Fruit fly (Drosophila melanogaster): ENCODE data around the gene CG7988.

CG7988 gene

DNA sequence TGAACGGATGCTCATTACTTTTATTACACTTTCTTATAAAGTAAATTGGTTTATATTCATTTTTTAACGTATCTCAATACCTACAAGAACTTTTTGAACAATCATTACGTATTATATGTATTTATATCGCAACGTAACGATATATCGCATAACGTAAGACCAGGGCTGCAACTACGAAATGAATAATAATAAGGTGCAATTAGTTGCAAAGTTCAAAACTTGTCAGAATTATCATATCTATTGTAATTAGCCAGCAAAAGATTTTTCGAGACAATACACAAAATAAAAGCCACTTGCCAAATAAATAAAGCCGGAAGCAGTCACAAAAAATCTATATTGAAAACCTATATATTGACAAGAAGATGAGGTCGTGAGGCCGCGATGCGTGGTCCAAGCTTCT is 5.0 kb upstream of the CG7988 start (continued):
- no peak for TF ChIP-seq Trl (optimal IDR thresholded peaks at IDR 0.05)
- no peak for TF ChIP-seq Trl (GFP tag; optimal IDR thresholded peaks at IDR 0.05)
- TF ChIP-seq cad (GFP tag; optimal IDR thresholded peaks at IDR 0.05): no peak
- TF ChIP-seq CG9797 (GFP tag; optimal IDR thresholded peaks at IDR 0.05): no peak
- no peak for TF ChIP-seq CG7556 (GFP tag; optimal IDR thresholded peaks at IDR 0.05)
- TF ChIP-seq HHEX (GFP tag; optimal IDR thresholded peaks at IDR 0.05): no peak
- peak; percentile 87 for TF ChIP-seq CG6689 (GFP tag; IDR thresholded peaks at IDR 0.05)
- no peak for TF ChIP-seq Sry-β (GFP tag; optimal IDR thresholded peaks at IDR 0.05)
- TF ChIP-seq CG10979 (tag; optimal IDR thresholded peaks at IDR 0.05): no peak
- TF ChIP-seq CG4617 (GFP tag; optimal IDR thresholded peaks at IDR 0.05; ENCODE audit: borderline replicate concordance): no peak
- no peak for TF ChIP-seq CG7357 (GFP tag; IDR thresholded peaks at IDR 0.05)
- peak in 1 of 2 experiments; percentile 19 for TF ChIP-seq chif (GFP tag; optimal IDR thresholded peaks at IDR 0.05)
- TF ChIP-seq caup (GFP tag; optimal IDR thresholded peaks at IDR 0.05; ENCODE audit: severe bottlenecking): peak; percentile 2
- TF ChIP-seq D19A (tag; optimal IDR thresholded peaks at IDR 0.05): no peak
- no peak for TF ChIP-seq nau (GFP tag; optimal IDR thresholded peaks at IDR 0.05)
- TF ChIP-seq Camta (GFP tag; optimal IDR thresholded peaks at IDR 0.05): peak; percentile 28
- TF ChIP-seq ken (GFP tag; IDR thresholded peaks at IDR 0.05): no peak
- no peak for TF ChIP-seq Lpt (GFP tag; optimal IDR thresholded peaks at IDR 0.05)
- no peak for TF ChIP-seq slp2 (GFP tag; optimal IDR thresholded peaks at IDR 0.05)
- TF ChIP-seq tgo (GFP tag; IDR thresholded peaks at IDR 0.05): no peak
- no peak for TF ChIP-seq kay (GFP tag; optimal IDR thresholded peaks at IDR 0.05)
- TF ChIP-seq sim (GFP tag; IDR thresholded peaks at IDR 0.05): no peak
- peak; percentile 31 for TF ChIP-seq CG1603 (tag; optimal IDR thresholded peaks at IDR 0.05)
- TF ChIP-seq CG8765 (GFP tag; IDR thresholded peaks at IDR 0.05): no peak
- TF ChIP-seq bab2 (GFP tag; optimal IDR thresholded peaks at IDR 0.05): peak; percentile 38
- TF ChIP-seq CG10543 (GFP tag; optimal IDR thresholded peaks at IDR 0.05): no peak
- no peak for TF ChIP-seq CG5953 (GFP tag; IDR thresholded peaks at IDR 0.05)
- no peak for TF ChIP-seq Oli (tag; optimal IDR thresholded peaks at IDR 0.05)
- TF ChIP-seq nerfin-1 (tag; optimal IDR thresholded peaks at IDR 0.05): no peak
- TF ChIP-seq h (optimal IDR thresholded peaks at IDR 0.05): no peak
- no peak for TF ChIP-seq CG11085 (GFP tag; IDR thresholded peaks at IDR 0.05)
- TF ChIP-seq ab (GFP tag; optimal IDR thresholded peaks at IDR 0.05): no peak
- TF ChIP-seq YL-1 (GFP tag; optimal IDR thresholded peaks at IDR 0.05): no peak
- no peak for TF ChIP-seq CG6813 (GFP tag; optimal IDR thresholded peaks at IDR 0.05)
- no peak for TF ChIP-seq ac (GFP tag; optimal IDR thresholded peaks at IDR 0.05)
- TF ChIP-seq otp (GFP tag; IDR thresholded peaks at IDR 0.05): no peak
- TF ChIP-seq MBD-R2 (GFP tag; IDR thresholded peaks at IDR 0.05): peak; percentile 57
- TF ChIP-seq lov (optimal IDR thresholded peaks at IDR 0.05): no peak
- no peak for TF ChIP-seq lov (GFP tag; IDR thresholded peaks at IDR 0.05)
- TF ChIP-seq nerfin-2 (GFP tag; IDR thresholded peaks at IDR 0.05; ENCODE audit: partially characterized antibody): no peak
- TF ChIP-seq run (tag; optimal IDR thresholded peaks at IDR 0.05): no peak
- no peak for TF ChIP-seq Taf1 (GFP tag; IDR thresholded peaks at IDR 0.05)
- no peak for TF ChIP-seq so (GFP tag; IDR thresholded peaks at IDR 0.05)
- TF ChIP-seq CG15514 (GFP tag; optimal IDR thresholded peaks at IDR 0.05): peak; percentile 69
- no peak for TF ChIP-seq CG16779 (GFP tag; IDR thresholded peaks at IDR 0.05)
- no peak for TF ChIP-seq en (GFP tag; optimal IDR thresholded peaks at IDR 0.05)
- no peak for TF ChIP-seq zen (tag; optimal IDR thresholded peaks at IDR 0.05)
- no peak for TF ChIP-seq eve (GFP tag; optimal IDR thresholded peaks at IDR 0.05)
- TF ChIP-seq Scr (GFP tag; IDR thresholded peaks at IDR 0.05; ENCODE audit: partially characterized antibody): peak; percentile 79
- TF ChIP-seq CG11696 (GFP tag; IDR thresholded peaks at IDR 0.05): no peak
- no peak for TF ChIP-seq nom (GFP tag; optimal IDR thresholded peaks at IDR 0.05)
- TF ChIP-seq CG17802 (tag; optimal IDR thresholded peaks at IDR 0.05): no peak
- TF ChIP-seq CG7839 (tag; optimal IDR thresholded peaks at IDR 0.05): peak; percentile 40

All from whole organism, embryonic.